Worm (Caenorhabditis elegans): ENCODE measurements around the gene W02A2.9.

ce11 chrIV:13300591-13300990 is 46.9 kb upstream of the W02A2.9 start, which contains the start of gene csn-6:
- TF ChIP-seq cog-1 (tag; optimal IDR thresholded peaks at IDR 0.05) (no peak), ztf-29 (GFP tag; IDR thresholded peaks at IDR 0.05) (no peak), ztf-23 (GFP tag; IDR thresholded peaks at IDR 0.05) (no peak), med-1 (GFP tag; optimal IDR thresholded peaks at IDR 0.05; ENCODE audit: insufficient read depth) (no peak), T22C8.4 (GFP tag; IDR thresholded peaks at IDR 0.05) (no peak), tab-1 (GFP tag; IDR thresholded peaks at IDR 0.05) (no peak), flt-1 (GFP tag; IDR thresholded peaks at IDR 0.05) (no peak)

All from whole organism, midembryonic.